Fruit fly (Drosophila melanogaster): ENCODE results near the gene Gba1a.
A peak's percentile ranks its signal among the peaks of the same experiment; 100 is the strongest.

Gene Gba1a

dm6 chr3R:23678349-23679193, 21.9 kb upstream of the Gba1a start, which contains the start of gene GILT2 (continued):
- TF ChIP-seq CG10366 (GFP tag; IDR thresholded peaks at IDR 0.05) (peak; percentile 88), Nf-YC (tag; optimal IDR thresholded peaks at IDR 0.05) (peak; percentile 78), nau (GFP tag; optimal IDR thresholded peaks at IDR 0.05) (no peak), CG33557 (GFP tag; optimal IDR thresholded peaks at IDR 0.05) (peak; percentile 88), CG11247 (GFP tag; IDR thresholded peaks at IDR 0.05) (peak; percentile 87), abd-A (tag; optimal IDR thresholded peaks at IDR 0.05) (no peak), bsh (GFP tag; optimal IDR thresholded peaks at IDR 0.05) (peak in 1 of 2 experiments; percentile 94), CG4707 (GFP tag; optimal IDR thresholded peaks at IDR 0.05) (peak; percentile 57), CG9932 (GFP tag; IDR thresholded peaks at IDR 0.05) (peak; percentile 83), schlank (tag; optimal IDR thresholded peaks at IDR 0.05) (peak; percentile 53), CG14710 (tag; optimal IDR thresholded peaks at IDR 0.05) (peak; percentile 90), CG11560 (tag; IDR thresholded peaks at IDR 0.05) (peak; percentile 81), MBD-R2 (GFP tag; IDR thresholded peaks at IDR 0.05) (peak; percentile 74), gsb-n (tag; optimal IDR thresholded peaks at IDR 0.05) (peak; percentile 86), ranshi (GFP tag; IDR thresholded peaks at IDR 0.05) (peak; percentile 94), tap (tag; optimal IDR thresholded peaks at IDR 0.05) (peak; percentile 87), zen (tag; optimal IDR thresholded peaks at IDR 0.05) (peak; percentile 93), Hand (GFP tag; optimal IDR thresholded peaks at IDR 0.05) (peak; percentile 88), CkIIα-i1 (GFP tag; IDR thresholded peaks at IDR 0.05) (peak; percentile 45; the same call in 1 of the 2 replicates), shn (GFP tag; optimal IDR thresholded peaks at IDR 0.05) (peak; percentile 28), ind (GFP tag; optimal IDR thresholded peaks at IDR 0.05) (peak; percentile 90), CG1832 (GFP tag; optimal IDR thresholded peaks at IDR 0.05) (no peak), sim (GFP tag; IDR thresholded peaks at IDR 0.05) (peak; percentile 91), CG11093 (GFP tag; IDR thresholded peaks at IDR 0.05) (peak; percentile 84), insv (GFP tag; optimal IDR thresholded peaks at IDR 0.05) (peak in 1 of 2 experiments; percentile 76), CG4360 (GFP tag; IDR thresholded peaks at IDR 0.05) (peak; percentile 60), CG3838 (GFP tag; optimal IDR thresholded peaks at IDR 0.05) (peak; percentile 63), pros (GFP tag; optimal IDR thresholded peaks at IDR 0.05) (peak; percentile 21), lola (GFP tag; optimal IDR thresholded peaks at IDR 0.05) (peak in 1 of 3 experiments; percentile 88), CG9876 (GFP tag; optimal IDR thresholded peaks at IDR 0.05) (no peak), Dp (GFP tag; optimal IDR thresholded peaks at IDR 0.05) (no peak), CG13287 (GFP tag; IDR thresholded peaks at IDR 0.05; ENCODE audit: partially characterized antibody) (no peak), CG1024 (GFP tag; IDR thresholded peaks at IDR 0.05) (peak; percentile 73), Sry-β (GFP tag; optimal IDR thresholded peaks at IDR 0.05) (peak; percentile 9), unc-4 (GFP tag; IDR thresholded peaks at IDR 0.05; ENCODE audit: partially characterized antibody) (no peak), kay (GFP tag; optimal IDR thresholded peaks at IDR 0.05) (peak; percentile 76), CG10274 (GFP tag; optimal IDR thresholded peaks at IDR 0.05) (peak; percentile 67), CG6689 (GFP tag; IDR thresholded peaks at IDR 0.05) (peak; percentile 93), HHEX (GFP tag; optimal IDR thresholded peaks at IDR 0.05) (peak; percentile 92), dmrt99B (tag; optimal IDR thresholded peaks at IDR 0.05) (peak; percentile 96), ftz-f1 (GFP tag; optimal IDR thresholded peaks at IDR 0.05) (peak; percentile 43), Dref (GFP tag; IDR thresholded peaks at IDR 0.05) (no peak), sima (GFP tag; optimal IDR thresholded peaks at IDR 0.05) (no peak), CG11085 (GFP tag; IDR thresholded peaks at IDR 0.05) (peak; percentile 72), CG32532 (GFP tag; IDR thresholded peaks at IDR 0.05) (peak; percentile 89), crc (GFP tag; optimal IDR thresholded peaks at IDR 0.05) (no peak), Oli (tag; optimal IDR thresholded peaks at IDR 0.05) (peak; percentile 92), CG9817 (tag; optimal IDR thresholded peaks at IDR 0.05) (peak; percentile 80)
